Fruit fly (Drosophila melanogaster): ENCODE data around the gene CG43074.

DNA sequence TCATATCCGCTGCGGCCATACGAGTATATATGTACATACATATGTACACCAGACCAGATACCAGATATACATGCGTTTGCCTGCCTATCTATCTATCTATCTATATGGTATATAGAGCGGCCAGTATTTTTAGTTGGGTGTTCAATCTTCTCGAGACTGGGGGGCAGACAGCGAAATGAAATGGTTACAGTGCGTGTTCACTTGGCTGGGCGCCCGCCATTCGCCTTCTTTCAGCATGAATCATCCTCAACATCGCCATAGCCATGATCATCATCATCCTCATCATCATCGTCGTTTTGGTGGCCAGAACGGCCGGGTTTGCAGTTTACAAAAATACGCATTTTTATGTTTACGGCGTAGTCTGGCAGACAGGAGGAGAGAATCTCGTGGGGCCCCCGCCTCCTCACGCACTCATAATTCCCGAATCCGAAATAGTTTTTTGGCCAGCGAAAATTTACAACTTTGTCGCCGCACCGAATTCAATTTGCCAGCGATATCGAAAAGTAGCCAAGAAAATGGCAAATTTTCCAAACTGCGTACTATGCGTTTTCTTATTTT lies 28.4 kb downstream of the CG43074 start:
- TF ChIP-seq psq (optimal IDR thresholded peaks at IDR 0.05) (no peak), Myc (optimal IDR thresholded peaks at IDR 0.05) (no peak), h (optimal IDR thresholded peaks at IDR 0.05) (no peak), insv (optimal IDR thresholded peaks at IDR 0.05) (no peak), ttk (optimal IDR thresholded peaks at IDR 0.05) (no peak), Sin3A (optimal IDR thresholded peaks at IDR 0.05) (no peak)

Data from Kc167 (cell line).